Fruit fly (Drosophila melanogaster): ENCODE data around the gene CG42688.

CG42688 gene

dm6 chr2L:19142176-19142870, 40.3 kb downstream of the CG42688 start (continued):
- no peak for TF ChIP-seq nmo (GFP tag; optimal IDR thresholded peaks at IDR 0.05)
- TF ChIP-seq CG8290 (GFP tag; optimal IDR thresholded peaks at IDR 0.05) = no peak
- TF ChIP-seq CG8290 (tag; optimal IDR thresholded peaks at IDR 0.05) = no peak
- TF ChIP-seq tap (tag; optimal IDR thresholded peaks at IDR 0.05) = no peak
- no peak for TF ChIP-seq CG17912 (GFP tag; optimal IDR thresholded peaks at IDR 0.05)
- TF ChIP-seq TFAM (GFP tag; optimal IDR thresholded peaks at IDR 0.05) = no peak
- no peak for TF ChIP-seq Camta (GFP tag; optimal IDR thresholded peaks at IDR 0.05)
- TF ChIP-seq Blimp-1 (GFP tag; optimal IDR thresholded peaks at IDR 0.05) = peak; percentile 37
- no peak for TF ChIP-seq chn (GFP tag; optimal IDR thresholded peaks at IDR 0.05)
- TF ChIP-seq CG6791 (GFP tag; IDR thresholded peaks at IDR 0.05; ENCODE audit: partially characterized antibody) = no peak
- TF ChIP-seq CG15073 (GFP tag; optimal IDR thresholded peaks at IDR 0.05) = no peak
- TF ChIP-seq CG11398 (GFP tag; optimal IDR thresholded peaks at IDR 0.05) = no peak
- TF ChIP-seq CG42726 (GFP tag; IDR thresholded peaks at IDR 0.05; ENCODE audit: partially characterized antibody) = no peak
- TF ChIP-seq MBD-R2 (GFP tag; IDR thresholded peaks at IDR 0.05) = no peak
- TF ChIP-seq nerfin-1 (tag; optimal IDR thresholded peaks at IDR 0.05) = no peak
- TF ChIP-seq CG13424 (tag; optimal IDR thresholded peaks at IDR 0.05) = no peak
- TF ChIP-seq Fer3 (tag; optimal IDR thresholded peaks at IDR 0.05) = peak; percentile 12
- no peak for TF ChIP-seq Nf-YA (GFP tag; IDR thresholded peaks at IDR 0.05)
- no peak for TF ChIP-seq corto (GFP tag; optimal IDR thresholded peaks at IDR 0.05)
- no peak for TF ChIP-seq Awh (GFP tag; IDR thresholded peaks at IDR 0.05)
- TF ChIP-seq tll (GFP tag; optimal IDR thresholded peaks at IDR 0.05) = no peak
- no peak for TF ChIP-seq CG10431 (GFP tag; optimal IDR thresholded peaks at IDR 0.05)
- TF ChIP-seq bowl (GFP tag; IDR thresholded peaks at IDR 0.05) = no peak
- no peak for TF ChIP-seq GATAe (GFP tag; conservative IDR thresholded peaks at IDR 0.05)
- no peak for TF ChIP-seq CG10565 (GFP tag; optimal IDR thresholded peaks at IDR 0.05)
- peak; percentile 11 for TF ChIP-seq CoRest (tag; optimal IDR thresholded peaks at IDR 0.05)

- TF ChIP-seq inv (GFP tag; IDR thresholded peaks at IDR 0.05; ENCODE audit: partially characterized antibody) (no peak), CG7963 (GFP tag; IDR thresholded peaks at IDR 0.05; ENCODE audit: partially characterized antibody) (no peak), CG1647 (GFP tag; optimal IDR thresholded peaks at IDR 0.05) (peak; percentile 68), Trl (optimal IDR thresholded peaks at IDR 0.05) (no peak), Trl (GFP tag; optimal IDR thresholded peaks at IDR 0.05) (peak; percentile 81), CG6765 (GFP tag; optimal IDR thresholded peaks at IDR 0.05) (peak; percentile 64), CG10274 (GFP tag; optimal IDR thresholded peaks at IDR 0.05) (peak; percentile 65), CG10565 (GFP tag; optimal IDR thresholded peaks at IDR 0.05) (no peak), CG17912 (GFP tag; optimal IDR thresholded peaks at IDR 0.05) (no peak), vfl (GFP tag; optimal IDR thresholded peaks at IDR 0.05) (no peak), onecut (GFP tag; IDR thresholded peaks at IDR 0.05) (no peak; the same call in 1 of the 2 replicates), Lim3 (GFP tag; IDR thresholded peaks at IDR 0.05) (no peak), CG1602 (GFP tag; optimal IDR thresholded peaks at IDR 0.05) (peak; percentile 69), kni (GFP tag; optimal IDR thresholded peaks at IDR 0.05) (no peak), CG18262 (tag; optimal IDR thresholded peaks at IDR 0.05) (peak; percentile 86), CG10979 (tag; optimal IDR thresholded peaks at IDR 0.05) (peak; percentile 81), stc (GFP tag; IDR thresholded peaks at IDR 0.05) (no peak), grau (tag; optimal IDR thresholded peaks at IDR 0.05) (peak; percentile 85), Ets65A (GFP tag) (peak; percentile 92), CG11093 (GFP tag; IDR thresholded peaks at IDR 0.05) (no peak), ab (GFP tag; optimal IDR thresholded peaks at IDR 0.05) (no peak), wek (GFP tag; optimal IDR thresholded peaks at IDR 0.05) (peak; percentile 31), CG11696 (GFP tag; IDR thresholded peaks at IDR 0.05) (no peak), Fer3 (tag; optimal IDR thresholded peaks at IDR 0.05) (peak; percentile 65), Atf3 (GFP tag; optimal IDR thresholded peaks at IDR 0.05) (no peak), B-H2 (GFP tag; optimal IDR thresholded peaks at IDR 0.05) (no peak)
Measured at dm6 chr2L:19141435-19142126, 41.0 kb downstream of the CG42688 start.

All from whole organism, embryonic.